Fruit fly (Drosophila melanogaster) S2 (cell line): Measurements from ENCODE around the gene CG1368.

ENCODE experiments used
- CG8478 ChIP-seq: fragments of >200 bp; optimal IDR thresholded peaks from 2 replicates; lab custom pipeline; 2018
- CTCF ChIP-seq, 2 experiments: fragments of >200 bp; optimal IDR thresholded peaks; 2 replicates each; lab custom pipeline; 2018

- TF ChIP-seq CG8478 (lab: Kevin White, UChicago) (no peak), CTCF (optimal IDR thresholded peaks at IDR 0.05; lab: Kevin White, UChicago) (no peak)
Measured at dm6 chrX:14216844-14217243, 42.3 kb downstream of the CG1368 start.
